Worm (Caenorhabditis elegans) whole organism, early embryonic: ENCODE data around the gene tam-1.

ENCODE experiments used
- F13C5.2 ChIP-seq: sonication (generic microtip); optimal IDR thresholded peaks from 2 replicates; lab custom pipeline; 2017; ENCODE audit warnings: mild to moderate bottlenecking, missing genetic modification characterization, inconsistent platforms, missing compliant biosample characterization
- ama-1 ChIP-seq: fragments of 150-350 bp; optimal IDR thresholded peaks from 2 replicates; lab custom pipeline; 2014
- ceh-13 ChIP-seq: fragments of 200-800 bp; sonication (Bioruptor generic); optimal IDR thresholded peaks from 2 replicates; lab custom pipeline; 2018; ENCODE audit warnings: mild to moderate bottlenecking, missing genetic modification characterization, missing compliant biosample characterization
- ceh-36 ChIP-seq: sonication (generic microtip); optimal IDR thresholded peaks from 2 replicates; lab custom pipeline; 2016; ENCODE audit warnings: missing genetic modification characterization, inconsistent platforms, missing compliant biosample characterization
- ets-7 ChIP-seq: sonication (generic microtip); optimal IDR thresholded peaks from 2 replicates; lab custom pipeline; 2016; ENCODE audit warnings: missing genotype, missing genetic modification characterization, missing compliant biosample characterization
- flt-1 ChIP-seq: fragments of 200-800 bp; sonication (Bioruptor generic); IDR thresholded peaks from 2 replicates; pipeline ENCODE4 v1.3.6; 2022; ENCODE audit warnings: missing genetic modification characterization, missing compliant biosample characterization
- hmbx-1 ChIP-seq: sonication (generic microtip); optimal IDR thresholded peaks from 2 replicates; lab custom pipeline; 2016; ENCODE audit warnings: mild to moderate bottlenecking, missing genetic modification characterization, missing compliant biosample characterization
- hmg-4 ChIP-seq: fragments of 200-800 bp; sonication (Bioruptor generic); optimal IDR thresholded peaks from 2 replicates; lab custom pipeline; 2018; ENCODE audit warnings: mild to moderate bottlenecking, missing genetic modification characterization, missing compliant biosample characterization
- hnd-1 ChIP-seq: sonication (generic microtip); optimal IDR thresholded peaks from 2 replicates; lab custom pipeline; 2016; ENCODE audit warnings: missing genetic modification characterization, missing compliant biosample characterization
- pes-1 ChIP-seq: fragments of 200-800 bp; sonication (Bioruptor generic); IDR thresholded peaks from 2 replicates; pipeline ENCODE4 v1.3.6; 2022; ENCODE audit warnings: missing genetic modification reagents, missing genetic modification characterization, missing compliant biosample characterization
- scrt-1 ChIP-seq: fragments of 200-800 bp; sonication (Bioruptor generic); IDR thresholded peaks from 2 replicates; pipeline ENCODE4 v1.3.6; 2022; ENCODE audit warnings: missing genetic modification characterization, missing compliant biosample characterization
- tbx-11 ChIP-seq: fragments of 200-800 bp; sonication (Bioruptor generic); IDR thresholded peaks from 2 replicates; pipeline ENCODE4 v1.3.6; 2022; ENCODE audit warnings: missing genetic modification characterization, missing compliant biosample characterization
- tbx-37 ChIP-seq: fragments of 200-800 bp; sonication (Bioruptor generic); conservative IDR thresholded peaks from 2 replicates; pipeline ENCODE4 v1.3.6; 2022; ENCODE audit warnings: missing genetic modification reagents, missing genetic modification characterization, missing compliant biosample characterization
- tra-4 ChIP-seq: sonication (generic microtip); optimal IDR thresholded peaks from 2 replicates; lab custom pipeline; 2017; ENCODE audit warnings: missing genetic modification characterization, missing compliant biosample characterization

- TF ChIP-seq pes-1 (GFP tag; lab: Robert Waterston, UW) (no peak), tbx-37 (GFP tag; lab: Robert Waterston, UW) (no peak), ama-1 (no peak), ceh-36 (tag; lab: Kevin White, UChicago) (no peak), F13C5.2 (tag; lab: Kevin White, UChicago) (no peak), ets-7 (tag; lab: Kevin White, UChicago) (no peak), tra-4 (tag; lab: Kevin White, UChicago) (no peak), hmg-4 (GFP tag; lab: Kevin White, UChicago) (no peak), flt-1 (GFP tag; lab: Robert Waterston, UW) (no peak), hmbx-1 (tag; lab: Kevin White, UChicago) (no peak), tbx-11 (GFP tag; lab: Robert Waterston, UW) (no peak), hnd-1 (tag; lab: Kevin White, UChicago) (no peak), ceh-13 (no peak), scrt-1 (no peak)
Observed at ce11 chrV:4912313-4912712, 50.6 kb downstream of the tam-1 start, which contains the start of gene H23N18.5.
